Worm (Caenorhabditis elegans): ENCODE results near the gene cht-3.

DNA sequence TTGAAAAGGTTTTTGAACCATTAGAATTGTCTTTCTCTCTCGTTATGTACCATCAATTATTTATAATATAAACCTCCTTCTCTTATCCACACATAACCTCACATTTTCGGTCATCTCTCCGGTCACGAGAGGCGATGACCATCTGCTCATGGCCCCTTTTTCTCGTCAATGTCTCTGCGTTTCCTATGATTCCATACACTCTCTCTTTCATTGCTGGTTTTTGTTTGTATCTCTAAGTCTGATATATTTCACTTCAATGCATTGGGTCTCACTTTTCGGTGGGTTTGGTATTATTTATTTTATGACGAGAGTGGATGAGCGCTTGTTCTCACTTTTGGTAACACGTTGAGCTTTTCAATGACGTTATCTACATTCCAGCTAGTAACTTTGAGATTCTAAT lies 19.6 kb downstream of the cht-3 start:
- TF ChIP-seq dao-5 (tag; optimal IDR thresholded peaks at IDR 0.05) (no peak), him-1 (tag; optimal IDR thresholded peaks at IDR 0.05) (no peak)
